Fruit fly (Drosophila melanogaster) whole organism, embryonic: Measurements from ENCODE around the gene Gem2.

Experiments
- Atf3 ChIP-seq: fragments of 200-800 bp; sonication (Bioruptor generic); optimal IDR thresholded peaks from 3 replicates; lab custom pipeline; 2016; ENCODE audit warnings: missing biosample characterization, missing genetic modification characterization
- B-H2 ChIP-seq: fragments of 200-800 bp; sonication (Bioruptor generic); optimal IDR thresholded peaks from 2 replicates; lab custom pipeline; 2018; ENCODE audit warnings: missing biosample characterization, mild to moderate bottlenecking, missing genetic modification characterization
- CG1024 ChIP-seq: fragments of 200-800 bp; sonication (Bioruptor generic); IDR thresholded peaks from 2 replicates; pipeline ENCODE4 v1.3.6; 2022; ENCODE audit warnings: missing biosample characterization, missing genetic modification characterization
- CG10565 ChIP-seq: fragments of 200-800 bp; sonication (Bioruptor generic); optimal IDR thresholded peaks from 3 replicates; lab custom pipeline; 2016; ENCODE audit warnings: missing biosample characterization, mild to moderate bottlenecking, missing genetic modification characterization
- CG11560 ChIP-seq: fragments of 200-800 bp; sonication (Bioruptor generic); IDR thresholded peaks from 3 replicates; pipeline ENCODE4 v1.3.6; 2022; ENCODE audit warnings: missing biosample characterization, missing genetic modification characterization
- CG16813 ChIP-seq: fragments of 200-800 bp; sonication (Bioruptor generic); IDR thresholded peaks from 3 replicates; pipeline ENCODE4 v1.3.6; 2022; ENCODE audit warnings: missing biosample characterization, missing genetic modification characterization; ENCODE audit not compliant: partially characterized antibody
- CG17361 ChIP-seq: fragments of 200-800 bp; sonication (Bioruptor generic); IDR thresholded peaks from 3 replicates; pipeline ENCODE4 v1.3.6; 2022; ENCODE audit warnings: missing biosample characterization, missing genetic modification characterization
- CG17802 ChIP-seq: fragments of 200-800 bp; sonication (Bioruptor generic); optimal IDR thresholded peaks from 2 replicates; lab custom pipeline; 2018; ENCODE audit warnings: missing biosample characterization, mild to moderate bottlenecking, missing genetic modification characterization, moderate library complexity
- CG1792 ChIP-seq: fragments of 200-800 bp; sonication (Bioruptor generic); optimal IDR thresholded peaks from 2 replicates; lab custom pipeline; 2016; ENCODE audit warnings: missing biosample characterization, missing genetic modification characterization
- CG18011 ChIP-seq: fragments of 200-800 bp; sonication (Bioruptor generic); optimal IDR thresholded peaks from 2 replicates; lab custom pipeline; 2017; ENCODE audit warnings: missing biosample characterization, missing genetic modification characterization, mild to moderate bottlenecking, moderate library complexity, missing genotype
- CG1832 ChIP-seq: fragments of 200-800 bp; sonication (Bioruptor generic); optimal IDR thresholded peaks from 2 replicates; lab custom pipeline; 2017; ENCODE audit warnings: missing biosample characterization, mild to moderate bottlenecking, missing genetic modification characterization, inconsistent platforms
- CG18599 ChIP-seq: fragments of 200-800 bp; sonication (Bioruptor generic); optimal IDR thresholded peaks from 3 replicates; lab custom pipeline; 2017; ENCODE audit warnings: missing biosample characterization, missing genetic modification characterization, mild to moderate bottlenecking, moderate library complexity, missing genetic modification reagents
- CG18619 ChIP-seq: fragments of 200-800 bp; sonication (Bioruptor generic); optimal IDR thresholded peaks from 3 replicates; lab custom pipeline; 2017; ENCODE audit warnings: missing biosample characterization, mild to moderate bottlenecking, missing genetic modification characterization
- CG2712 ChIP-seq: fragments of 200-800 bp; optimal IDR thresholded peaks from 3 replicates; lab custom pipeline; 2019; ENCODE audit warnings: missing biosample characterization, mild to moderate bottlenecking, missing genetic modification characterization, moderate library complexity
- CG30020 ChIP-seq: fragments of 200-800 bp; optimal IDR thresholded peaks from 2 replicates; lab custom pipeline; 2019; ENCODE audit warnings: missing biosample characterization, mild to moderate bottlenecking, missing genetic modification characterization, moderate library complexity
- CG3281 ChIP-seq: fragments of 200-800 bp; sonication (Bioruptor generic); optimal IDR thresholded peaks from 3 replicates; lab custom pipeline; 2017; ENCODE audit warnings: missing biosample characterization, mild to moderate bottlenecking, missing genetic modification characterization
- CG34422 ChIP-seq: fragments of 200-800 bp; sonication (Bioruptor generic); IDR thresholded peaks from 3 replicates; pipeline ENCODE4 v1.3.6; 2022; ENCODE audit warnings: missing biosample characterization, missing genetic modification characterization
- CG3847 ChIP-seq: fragments of 200-800 bp; sonication (Bioruptor generic); IDR thresholded peaks from 2 replicates; pipeline ENCODE4 v1.3.6; 2022; ENCODE audit warnings: missing biosample characterization, missing genetic modification characterization
- CG6272 ChIP-seq: fragments of 200-800 bp; sonication (Bioruptor generic); IDR thresholded peaks from 2 replicates; pipeline ENCODE4 v1.3.6; 2022; ENCODE audit warnings: missing biosample characterization, missing genetic modification characterization
- CG6765 ChIP-seq: fragments of 200-800 bp; sonication (Bioruptor generic); optimal IDR thresholded peaks from 3 replicates; lab custom pipeline; 2017; ENCODE audit warnings: missing biosample characterization, mild to moderate bottlenecking, missing genetic modification characterization
- CG6854 ChIP-seq: fragments of 200-800 bp; sonication (Bioruptor generic); optimal IDR thresholded peaks from 3 replicates; lab custom pipeline; 2017; ENCODE audit warnings: missing biosample characterization, mild to moderate bottlenecking, missing genetic modification characterization
- CG7372 ChIP-seq: fragments of 200-800 bp; sonication (Bioruptor generic); IDR thresholded peaks from 2 replicates; pipeline ENCODE4 v1.3.6; 2022; ENCODE audit warnings: missing biosample characterization, missing genetic modification characterization
- CG7963 ChIP-seq: fragments of 200-800 bp; sonication (Bioruptor generic); IDR thresholded peaks from 3 replicates; pipeline ENCODE4 v1.3.6; 2022; ENCODE audit warnings: missing biosample characterization, missing genetic modification characterization; ENCODE audit not compliant: partially characterized antibody
- CTCF ChIP-seq: fragments of 200-800 bp; sonication (Bioruptor generic); optimal IDR thresholded peaks from 2 replicates; lab custom pipeline; 2017; ENCODE audit warnings: missing biosample characterization, mild to moderate bottlenecking, missing genetic modification characterization, moderate library complexity
- Dad ChIP-seq: fragments of 200-800 bp; sonication (Bioruptor generic); optimal IDR thresholded peaks from 3 replicates; lab custom pipeline; 2016; ENCODE audit warnings: missing biosample characterization, missing genetic modification characterization
- Dip3 ChIP-seq: fragments of 200-800 bp; sonication (Bioruptor generic); optimal IDR thresholded peaks from 3 replicates; lab custom pipeline; 2016; ENCODE audit warnings: missing biosample characterization, missing genetic modification characterization
- HLHmδ ChIP-seq: fragments of 200-800 bp; sonication (Bioruptor generic); optimal IDR thresholded peaks from 2 replicates; lab custom pipeline; 2018; ENCODE audit warnings: missing biosample characterization, mild to moderate bottlenecking, missing genetic modification characterization, moderate library complexity
- Hand ChIP-seq: fragments of 200-800 bp; sonication (Bioruptor generic); optimal IDR thresholded peaks from 2 replicates; lab custom pipeline; 2017; ENCODE audit warnings: mild to moderate bottlenecking, missing biosample characterization, missing genetic modification reagents, missing genetic modification characterization
- HmgD ChIP-seq: fragments of 200-800 bp; sonication (Bioruptor generic); optimal IDR thresholded peaks from 3 replicates; lab custom pipeline; 2016; ENCODE audit warnings: missing biosample characterization, missing genetic modification characterization
- Hr39 ChIP-seq: fragments of >200 bp; optimal IDR thresholded peaks from 2 replicates; lab custom pipeline; 2017
- MESR4 ChIP-seq: fragments of 200-800 bp; sonication (Bioruptor generic); optimal IDR thresholded peaks from 2 replicates; lab custom pipeline; 2018; ENCODE audit warnings: missing biosample characterization, mild to moderate bottlenecking, missing genetic modification characterization, moderate library complexity
- Pdp1 ChIP-seq, 2 experiments: fragments of 200-800 bp; sonication (Bioruptor generic); optimal IDR thresholded peaks; 3 replicates each; lab custom pipeline; 2016; ENCODE audit warnings: missing biosample characterization in 2 of 2, missing genetic modification characterization in 2 of 2, mild to moderate bottlenecking in 1 of 2, moderate library complexity in 1 of 2
- Poxn ChIP-seq: fragments of 200-800 bp; sonication (Bioruptor generic); IDR thresholded peaks from 2 replicates; pipeline ENCODE4 v1.3.6; 2022; ENCODE audit warnings: missing biosample characterization, missing genetic modification characterization
- Scr ChIP-seq: fragments of 200-800 bp; sonication (Bioruptor generic); IDR thresholded peaks from 2 replicates; pipeline ENCODE4 v1.3.6; 2022; ENCODE audit warnings: missing biosample characterization, missing genetic modification characterization; ENCODE audit not compliant: partially characterized antibody
- Sin3A ChIP-seq: fragments of >200 bp; optimal IDR thresholded peaks from 2 replicates; lab custom pipeline; 2018
- Sox100B ChIP-seq: fragments of 200-800 bp; sonication (Bioruptor generic); optimal IDR thresholded peaks from 3 replicates; lab custom pipeline; 2018; ENCODE audit warnings: missing biosample characterization, mild to moderate bottlenecking, missing genetic modification characterization
- Xrp1 ChIP-seq: fragments of 200-800 bp; sonication (Bioruptor generic); IDR thresholded peaks from 2 replicates; pipeline ENCODE4 v1.3.6; 2022; ENCODE audit warnings: missing biosample characterization, missing genetic modification characterization
- abd-A ChIP-seq: fragments of 200-800 bp; sonication (Bioruptor generic); optimal IDR thresholded peaks from 3 replicates; lab custom pipeline; 2019; ENCODE audit warnings: missing biosample characterization, mild to moderate bottlenecking, missing genetic modification characterization, moderate library complexity
- amos ChIP-seq: fragments of 200-800 bp; sonication (Bioruptor generic); IDR thresholded peaks from 2 replicates; pipeline ENCODE4 v1.3.6; 2022; ENCODE audit warnings: missing biosample characterization, missing genetic modification characterization; ENCODE audit not compliant: partially characterized antibody
- bigmax ChIP-seq: fragments of 200-800 bp; sonication (Bioruptor generic); optimal IDR thresholded peaks from 2 replicates; lab custom pipeline; 2018; ENCODE audit warnings: missing biosample characterization, mild to moderate bottlenecking, missing genetic modification characterization
- insv ChIP-seq, 2 experiments: fragments of 200-800 bp; sonication (Bioruptor generic); optimal IDR thresholded peaks; 3 replicates each; lab custom pipeline; 2016 to 2018; ENCODE audit warnings: missing biosample characterization in 2 of 2, missing genetic modification characterization in 2 of 2
- kay ChIP-seq: fragments of 200-800 bp; sonication (Bioruptor generic); optimal IDR thresholded peaks from 2 replicates; lab custom pipeline; 2016; ENCODE audit warnings: missing biosample characterization, missing genetic modification characterization
- ken ChIP-seq: fragments of 200-800 bp; sonication (Bioruptor generic); IDR thresholded peaks from 3 replicates; pipeline ENCODE4 v1.3.6; 2022; ENCODE audit warnings: missing biosample characterization, missing genetic modification characterization
- kni ChIP-seq: fragments of 200-800 bp; sonication (Bioruptor generic); optimal IDR thresholded peaks from 3 replicates; lab custom pipeline; 2017; ENCODE audit warnings: mild to moderate bottlenecking, missing biosample characterization, missing genetic modification reagents, missing genetic modification characterization
- nerfin-1 ChIP-seq: fragments of 200-800 bp; sonication (Bioruptor generic); optimal IDR thresholded peaks from 3 replicates; lab custom pipeline; 2019; ENCODE audit warnings: missing biosample characterization, mild to moderate bottlenecking, missing genetic modification characterization, moderate library complexity
- psq ChIP-seq: fragments of 200-800 bp; sonication (Bioruptor generic); optimal IDR thresholded peaks from 2 replicates; lab custom pipeline; 2017; ENCODE audit warnings: missing biosample characterization, missing genetic modification characterization
- pum ChIP-seq: fragments of 200-800 bp; sonication (Bioruptor generic); optimal IDR thresholded peaks from 2 replicates; lab custom pipeline; 2016; ENCODE audit warnings: missing biosample characterization, missing genetic modification characterization
- so ChIP-seq: fragments of 200-800 bp; sonication (Bioruptor generic); IDR thresholded peaks from 3 replicates; pipeline ENCODE4 v1.3.6; 2022; ENCODE audit warnings: missing biosample characterization, missing genetic modification characterization
- sr ChIP-seq: fragments of 200-800 bp; sonication (Bioruptor generic); IDR thresholded peaks from 3 replicates; pipeline ENCODE4 v1.3.6; 2022; ENCODE audit warnings: missing biosample characterization, missing genetic modification characterization
- tna ChIP-seq: fragments of 200-800 bp; sonication (Bioruptor generic); IDR thresholded peaks from 2 replicates; pipeline ENCODE4 v1.3.6; 2022; ENCODE audit warnings: missing biosample characterization, missing genetic modification characterization; ENCODE audit not compliant: partially characterized antibody
- unpg ChIP-seq: fragments of 200-800 bp; sonication (Bioruptor generic); optimal IDR thresholded peaks from 3 replicates; lab custom pipeline; 2018; ENCODE audit warnings: missing biosample characterization, mild to moderate bottlenecking, missing genetic modification characterization, moderate library complexity

Gem2 gene

dm6 chr3L:19097665-19098082 lies 2.5 kb downstream of the Gem2 start, which contains the start of the genes Naxd and CG14079 (continued):
- TF ChIP-seq CG10565 (GFP tag; lab: Kevin White, UChicago): no peak
- TF ChIP-seq CG3281 (GFP tag; lab: Kevin White, UChicago): no peak
- no peak for TF ChIP-seq CG6272 (GFP tag; lab: Robert Waterston, UW)
- peak; percentile 67 for TF ChIP-seq CG3847 (GFP tag; lab: Robert Waterston, UW)
- peak; percentile 45; the same call in 1 of the 3 replicates for TF ChIP-seq so
- no peak for TF ChIP-seq kni (GFP tag; lab: Kevin White, UChicago)
- no peak for TF ChIP-seq HmgD (GFP tag; lab: Kevin White, UChicago)
- TF ChIP-seq HLHmδ (GFP tag; lab: Kevin White, UChicago): no peak
- TF ChIP-seq sr (GFP tag; lab: Robert Waterston, UW): no peak
- TF ChIP-seq bigmax: no peak
- TF ChIP-seq amos: no peak; the same call in 1 of the 2 replicates
- TF ChIP-seq CG1792 (GFP tag; lab: Kevin White, UChicago): no peak
- TF ChIP-seq CG18599: no peak
- peak; percentile 28 for TF ChIP-seq CG18011 (GFP tag; lab: Kevin White, UChicago)
- TF ChIP-seq Dip3: peak; percentile 27
- no peak for TF ChIP-seq CG6765 (GFP tag; lab: Kevin White, UChicago)
- no peak for TF ChIP-seq Sin3A (lab: Kevin White, UChicago)
- TF ChIP-seq CG30020: peak; percentile 31
- peak; percentile 34 to 60 for TF ChIP-seq Pdp1 (GFP tag; optimal IDR thresholded peaks at IDR 0.05; lab: Kevin White, UChicago)
- TF ChIP-seq MESR4: no peak
- no peak for TF ChIP-seq Dad
- TF ChIP-seq ken (GFP tag; lab: Robert Waterston, UW): peak; percentile 76
- TF ChIP-seq CG6854: no peak
- no peak for TF ChIP-seq CG16813
- peak; percentile 74; the same call in 1 of the 2 replicates for TF ChIP-seq Xrp1 (GFP tag; lab: Robert Waterston, UW)
- TF ChIP-seq nerfin-1: no peak
- peak; percentile 55; the same call in 1 of the 3 replicates for TF ChIP-seq CG17361 (GFP tag; lab: Robert Waterston, UW)
- no peak for TF ChIP-seq CTCF
- no peak for TF ChIP-seq Hr39 (lab: Kevin White, UChicago)
- 0 out of 3 replicates have a peak, but pooled peaks have one; percentile 31 for TF ChIP-seq CG11560 (tag; lab: Robert Waterston, UW)
- TF ChIP-seq abd-A (tag; lab: Kevin White, UChicago): no peak
- 0 out of 3 replicates have a peak, but pooled peaks have one; percentile 31 for TF ChIP-seq CG34422 (GFP tag; lab: Robert Waterston, UW)
- 0 out of 2 replicates have a peak, but pooled peaks have one; percentile 27 for TF ChIP-seq Scr (GFP tag; lab: Robert Waterston, UW)
- peak; percentile 77 for TF ChIP-seq unpg (GFP tag; lab: Kevin White, UChicago)
- no peak for TF ChIP-seq CG1024
- TF ChIP-seq psq (GFP tag; lab: Kevin White, UChicago): peak; percentile 16
- TF ChIP-seq CG17802 (tag; lab: Kevin White, UChicago): peak; percentile 38
- no peak for TF ChIP-seq Hand (GFP tag; lab: Kevin White, UChicago)
- peak; percentile 40 for TF ChIP-seq CG18619 (GFP tag; lab: Kevin White, UChicago)
- TF ChIP-seq Sox100B (GFP tag; lab: Kevin White, UChicago): peak; percentile 38
- peak; percentile 64 for TF ChIP-seq B-H2 (GFP tag; lab: Kevin White, UChicago)
- no peak for TF ChIP-seq CG7372
- no peak for TF ChIP-seq CG7963
- TF ChIP-seq tna: no peak
- TF ChIP-seq CG2712: peak; percentile 73
- no peak for TF ChIP-seq Poxn
- no peak for TF ChIP-seq Atf3
- peak; percentile 45 for TF ChIP-seq pum (GFP tag; lab: Kevin White, UChicago)
- TF ChIP-seq insv (GFP tag; optimal IDR thresholded peaks at IDR 0.05; lab: Kevin White, UChicago): no peak
- TF ChIP-seq kay: no peak
- TF ChIP-seq CG1832 (GFP tag; lab: Kevin White, UChicago): no peak
